Worm (Caenorhabditis elegans): ENCODE measurements around the gene srd-70.

DNA sequence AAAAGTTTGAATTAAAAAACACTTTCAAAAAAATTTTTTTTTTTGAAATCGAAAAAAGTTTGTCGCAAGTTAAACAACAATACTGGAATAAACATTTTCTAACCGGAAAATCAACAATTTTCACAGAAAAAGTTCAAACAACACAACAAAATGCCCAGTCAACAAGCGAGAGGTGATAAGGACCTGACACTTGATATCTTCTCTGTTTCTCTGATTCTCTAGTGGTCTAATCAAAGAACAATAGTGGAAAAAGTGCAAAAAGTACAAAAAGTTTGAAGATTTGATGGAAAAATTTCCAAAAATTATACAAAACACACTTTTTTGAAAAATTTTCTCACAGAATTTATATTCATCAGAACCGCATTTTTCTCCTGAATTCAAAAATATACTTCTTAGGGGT, 30.5 kb upstream of the srd-70 start:
- TF ChIP-seq med-1 (GFP tag; optimal IDR thresholded peaks at IDR 0.05; ENCODE audit: insufficient read depth), result no peak
- no peak for TF ChIP-seq ztf-29 (GFP tag; IDR thresholded peaks at IDR 0.05)
- no peak for TF ChIP-seq flt-1 (GFP tag; IDR thresholded peaks at IDR 0.05)
- no peak for TF ChIP-seq tab-1 (GFP tag; IDR thresholded peaks at IDR 0.05)
- no peak for TF ChIP-seq T22C8.4 (GFP tag; IDR thresholded peaks at IDR 0.05)
- no peak for TF ChIP-seq cog-1 (tag; optimal IDR thresholded peaks at IDR 0.05)
- no peak for TF ChIP-seq klf-2 (GFP tag; conservative IDR thresholded peaks at IDR 0.05)
